Worm (Caenorhabditis elegans) whole organism, L1 larva: ENCODE results near the gene srsx-14.
A peak's percentile ranks its signal among the peaks of the same experiment; 100 is the strongest.

ENCODE experiments used
- C04F5.9 ChIP-seq: sonication (generic microtip); optimal IDR thresholded peaks from 2 replicates; lab custom pipeline; 2016; ENCODE audit warnings: missing genetic modification characterization, missing compliant biosample characterization
- C16A3.4 ChIP-seq: fragments of 150-350 bp; optimal IDR thresholded peaks from 2 replicates; lab custom pipeline; 2014; ENCODE audit warnings: missing biosample characterization, missing genetic modification characterization
- C34B4.2 ChIP-seq: sonication (generic microtip); optimal IDR thresholded peaks from 2 replicates; lab custom pipeline; 2017; ENCODE audit warnings: mild to moderate bottlenecking, missing genetic modification characterization, missing compliant biosample characterization
- Y116A8C.19 ChIP-seq: sonication (generic microtip); optimal IDR thresholded peaks from 2 replicates; lab custom pipeline; 2016; ENCODE audit warnings: missing compliant biosample characterization, missing genetic modification characterization, borderline replicate concordance
- alr-1 ChIP-seq: fragments of 200-800 bp; sonication (Bioruptor generic); optimal IDR thresholded peaks from 2 replicates; lab custom pipeline; 2018; ENCODE audit warnings: borderline replicate concordance, mild to moderate bottlenecking, missing genetic modification characterization, missing compliant biosample characterization
- blmp-1 ChIP-seq: fragments of 150-350 bp; optimal IDR thresholded peaks from 2 replicates; lab custom pipeline; 2014; ENCODE audit warnings: missing biosample characterization, missing genetic modification characterization
- ceh-63 ChIP-seq: fragments of 200-800 bp; sonication (Bioruptor generic); optimal IDR thresholded peaks from 2 replicates; lab custom pipeline; 2018; ENCODE audit warnings: mild to moderate bottlenecking, missing genetic modification characterization, missing compliant biosample characterization
- ceh-90 ChIP-seq: sonication (generic microtip); optimal IDR thresholded peaks from 2 replicates; lab custom pipeline; 2016; ENCODE audit warnings: missing genetic modification characterization, missing compliant biosample characterization
- ces-1 ChIP-seq: fragments of 150-350 bp; optimal IDR thresholded peaks from 2 replicates; lab custom pipeline; 2014; ENCODE audit warnings: missing biosample characterization, missing genetic modification reagents, missing genetic modification characterization
- dpl-1 ChIP-seq, 3 experiments: fragments of 150-350 bp in 2 of 3; sonication (generic microtip) in 1 of 3; optimal IDR thresholded peaks; 2 replicates each; lab custom pipeline; 2014 to 2017; ENCODE audit warnings: missing biosample characterization in 3 of 3, missing genetic modification characterization in 3 of 3, missing genetic modification reagents in 3 of 3
- dsc-1 ChIP-seq: sonication (generic microtip); optimal IDR thresholded peaks from 2 replicates; lab custom pipeline; 2016; ENCODE audit warnings: mild to moderate bottlenecking, missing genetic modification characterization, missing compliant biosample characterization
- efl-1 ChIP-seq, 4 experiments: fragments of 150-350 bp; optimal IDR thresholded peaks in 3 of 4; peaks in 1 of 4; 1 replicate in 1 of 4; 2 replicates in 3 of 4; lab custom pipeline; 2014; ENCODE audit warnings: missing biosample characterization in 2 of 4, missing genetic modification characterization in 2 of 4, missing genetic modification reagents in 2 of 4
- egl-13 ChIP-seq: sonication (generic microtip); optimal IDR thresholded peaks from 2 replicates; lab custom pipeline; 2016; ENCODE audit warnings: missing genotype, missing genetic modification reagents, missing genetic modification characterization, missing compliant biosample characterization
- elt-2 ChIP-seq: sonication (generic microtip); optimal IDR thresholded peaks from 2 replicates; lab custom pipeline; 2016; ENCODE audit warnings: missing genetic modification characterization, mild to moderate bottlenecking, inconsistent platforms, missing compliant biosample characterization, missing genetic modification reagents
- fkh-10 ChIP-seq: sonication (generic microtip); optimal IDR thresholded peaks from 2 replicates; lab custom pipeline; 2017; ENCODE audit warnings: missing biosample characterization, missing genetic modification reagents, missing genetic modification characterization
- fkh-4 ChIP-seq: sonication (generic microtip); optimal IDR thresholded peaks from 2 replicates; lab custom pipeline; 2016; ENCODE audit warnings: missing compliant biosample characterization, missing genetic modification characterization, borderline replicate concordance
- fkh-8 ChIP-seq: sonication (generic microtip); optimal IDR thresholded peaks from 2 replicates; lab custom pipeline; 2016; ENCODE audit warnings: mild to moderate bottlenecking, missing genetic modification characterization, missing compliant biosample characterization
- hlh-4 ChIP-seq: sonication (generic microtip); optimal IDR thresholded peaks from 2 replicates; lab custom pipeline; 2016; ENCODE audit warnings: mild to moderate bottlenecking, missing genetic modification characterization, missing compliant biosample characterization
- hpl-2 ChIP-seq: fragments of 150-350 bp; optimal IDR thresholded peaks from 2 replicates; lab custom pipeline; 2014; ENCODE audit warnings: missing biosample characterization, missing genetic modification reagents, missing genetic modification characterization
- isw-1 ChIP-seq: fragments of 200-800 bp; sonication (Bioruptor generic); IDR thresholded peaks from 2 replicates; pipeline ENCODE4 v1.3.6; 2022; ENCODE audit warnings: missing genetic modification characterization, missing compliant biosample characterization
- jun-1 ChIP-seq: fragments of 150-350 bp; optimal IDR thresholded peaks from 2 replicates; lab custom pipeline; 2014; ENCODE audit warnings: missing biosample characterization, missing genetic modification reagents, missing genetic modification characterization
- lin-14 ChIP-seq: fragments of 200-800 bp; sonication (Bioruptor generic); optimal IDR thresholded peaks from 2 replicates; lab custom pipeline; 2018; ENCODE audit warnings: mild to moderate bottlenecking, missing genetic modification characterization, moderate library complexity, missing compliant biosample characterization
- lin-15B ChIP-seq: fragments of 150-350 bp; sonication (generic microtip); optimal IDR thresholded peaks from 3 replicates; lab custom pipeline; 2014; ENCODE audit warnings: missing biosample characterization, missing genetic modification characterization
- lin-35 ChIP-seq, 2 experiments: fragments of 150-350 bp; optimal IDR thresholded peaks; 2 replicates each; lab custom pipeline; 2014; ENCODE audit warnings: missing biosample characterization in 2 of 2, missing genetic modification characterization in 2 of 2, missing genetic modification reagents in 2 of 2
- mab-9 ChIP-seq: fragments of 200-800 bp; sonication (Bioruptor generic); IDR thresholded peaks from 2 replicates; pipeline ENCODE4 v1.3.6; 2022; ENCODE audit warnings: missing genetic modification reagents, missing genetic modification characterization, missing compliant biosample characterization
- mdl-1 ChIP-seq, 2 experiments: fragments of 150-350 bp; optimal IDR thresholded peaks; 2 replicates each; lab custom pipeline; 2014 to 2017; ENCODE audit warnings: missing biosample characterization in 2 of 2, missing genetic modification characterization in 2 of 2, inconsistent platforms in 1 of 2
- mef-2 ChIP-seq: fragments of 150-350 bp; optimal IDR thresholded peaks from 2 replicates; lab custom pipeline; 2014; ENCODE audit warnings: missing biosample characterization, missing genetic modification characterization
- nhr-12 ChIP-seq: sonication (generic microtip); optimal IDR thresholded peaks from 2 replicates; lab custom pipeline; 2017; ENCODE audit warnings: missing biosample characterization, missing genetic modification characterization
- nhr-20 ChIP-seq: sonication (generic microtip); optimal IDR thresholded peaks from 2 replicates; lab custom pipeline; 2016; ENCODE audit warnings: mild to moderate bottlenecking, missing genetic modification characterization, missing compliant biosample characterization
- nhr-237 ChIP-seq: fragments of 150-350 bp; optimal IDR thresholded peaks from 2 replicates; lab custom pipeline; 2014; ENCODE audit warnings: missing biosample characterization, missing genetic modification characterization
- nhr-28 ChIP-seq: fragments of 150-350 bp; optimal IDR thresholded peaks from 2 replicates; lab custom pipeline; 2014; ENCODE audit warnings: missing biosample characterization, missing genetic modification characterization
- nhr-71 ChIP-seq: sonication (generic microtip); optimal IDR thresholded peaks from 2 replicates; lab custom pipeline; 2016; ENCODE audit warnings: mild to moderate bottlenecking, missing genetic modification characterization, moderate library complexity, missing compliant biosample characterization
- nhr-76 ChIP-seq: sonication (generic microtip); optimal IDR thresholded peaks from 2 replicates; lab custom pipeline; 2017; ENCODE audit warnings: missing biosample characterization, missing genetic modification characterization
- nhr-77 ChIP-seq: fragments of 150-350 bp; optimal IDR thresholded peaks from 2 replicates; lab custom pipeline; 2014; ENCODE audit warnings: missing biosample characterization, missing genetic modification characterization
- nhr-90 ChIP-seq: sonication (generic microtip); optimal IDR thresholded peaks from 2 replicates; lab custom pipeline; 2016; ENCODE audit warnings: mild to moderate bottlenecking, missing genetic modification characterization, missing compliant biosample characterization; ENCODE audit not compliant: poor library complexity
- pag-3 ChIP-seq: sonication (generic microtip); optimal IDR thresholded peaks from 2 replicates; lab custom pipeline; 2017; ENCODE audit warnings: missing genetic modification characterization, mild to moderate bottlenecking, missing compliant biosample characterization, antibody characterized with exemption, borderline replicate concordance; ENCODE audit not compliant: insufficient read depth
- pax-3 ChIP-seq: fragments of 200-800 bp; sonication (Bioruptor generic); optimal IDR thresholded peaks from 2 replicates; lab custom pipeline; 2018; ENCODE audit warnings: mild to moderate bottlenecking, missing genetic modification characterization, moderate library complexity, missing compliant biosample characterization
- rnt-1 ChIP-seq: sonication (generic microtip); optimal IDR thresholded peaks from 2 replicates; lab custom pipeline; 2016; ENCODE audit warnings: mild to moderate bottlenecking, missing genetic modification characterization, moderate library complexity, missing compliant biosample characterization
- sox-4 ChIP-seq: sonication (generic microtip); optimal IDR thresholded peaks from 2 replicates; lab custom pipeline; 2016; ENCODE audit warnings: missing genetic modification characterization, missing compliant biosample characterization
- tbx-2 ChIP-seq: sonication (generic microtip); optimal IDR thresholded peaks from 2 replicates; lab custom pipeline; 2016; ENCODE audit warnings: missing genetic modification characterization, missing compliant biosample characterization
- tlp-1 ChIP-seq: fragments of 150-350 bp; optimal IDR thresholded peaks from 2 replicates; lab custom pipeline; 2014; ENCODE audit warnings: missing biosample characterization, missing genetic modification characterization
- unc-130 ChIP-seq: fragments of 150-350 bp; optimal IDR thresholded peaks from 2 replicates; lab custom pipeline; 2017; ENCODE audit warnings: missing biosample characterization, missing genetic modification characterization, inconsistent platforms
- unc-86 ChIP-seq: sonication (generic microtip); optimal IDR thresholded peaks from 2 replicates; lab custom pipeline; 2016; ENCODE audit warnings: missing genetic modification characterization, missing compliant biosample characterization
- vab-15 ChIP-seq: sonication (generic microtip); optimal IDR thresholded peaks from 2 replicates; lab custom pipeline; 2017; ENCODE audit warnings: missing genotype, mild to moderate bottlenecking, missing genetic modification characterization, missing compliant biosample characterization
- xbp-1 ChIP-seq: sonication (generic microtip); optimal IDR thresholded peaks from 2 replicates; lab custom pipeline; 2016; ENCODE audit warnings: missing genetic modification characterization, missing compliant biosample characterization
- zag-1 ChIP-seq: fragments of 150-350 bp; optimal IDR thresholded peaks from 2 replicates; lab custom pipeline; 2014; ENCODE audit warnings: missing biosample characterization, missing genetic modification characterization
- zip-4 ChIP-seq: fragments of 200-800 bp; sonication (Bioruptor generic); optimal IDR thresholded peaks from 2 replicates; lab custom pipeline; 2018; ENCODE audit warnings: mild to moderate bottlenecking, missing genetic modification characterization, moderate library complexity, missing compliant biosample characterization
- ztf-4 ChIP-seq: fragments of 150-350 bp; optimal IDR thresholded peaks from 2 replicates; lab custom pipeline; 2014; ENCODE audit warnings: missing biosample characterization, missing genetic modification characterization

The srsx-14 gene

DNA sequence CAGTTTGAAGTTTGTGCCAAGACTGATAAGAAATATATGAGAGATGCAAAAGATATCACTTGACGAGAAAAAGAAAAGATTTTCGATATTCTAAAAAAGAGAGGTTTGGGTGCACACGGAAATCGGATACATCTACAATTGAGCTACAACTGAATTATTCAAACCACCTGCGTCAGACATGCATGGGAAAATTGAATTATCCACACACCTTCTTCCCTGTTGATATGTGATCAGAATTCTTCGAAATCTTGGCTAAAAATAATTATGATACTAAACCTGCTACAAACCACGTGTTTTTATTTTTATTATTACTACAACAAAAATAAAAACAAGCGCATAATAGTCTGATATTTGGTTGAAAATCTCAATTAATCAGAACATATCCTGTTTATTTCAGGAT, 31.3 kb upstream of the srsx-14 start (continued):
- TF ChIP-seq nhr-90 (no peak), lin-35 (GFP tag; optimal IDR thresholded peaks at IDR 0.05; lab: Kevin White, UChicago) (no peak), unc-86 (tag; lab: Kevin White, UChicago) (peak; percentile 24), Y116A8C.19 (tag; lab: Kevin White, UChicago) (no peak), C34B4.2 (tag; lab: Kevin White, UChicago) (no peak), mdl-1 (tag; optimal IDR thresholded peaks at IDR 0.05; lab: Kevin White, UChicago) (no peak), mef-2 (tag; lab: Kevin White, UChicago) (no peak), tlp-1 (tag; lab: Kevin White, UChicago) (no peak), elt-2 (tag; lab: Kevin White, UChicago) (peak; percentile 19), zag-1 (tag; lab: Kevin White, UChicago) (no peak), rnt-1 (tag; lab: Kevin White, UChicago) (no peak), nhr-12 (tag; lab: Kevin White, UChicago) (no peak), lin-15B (no peak), zip-4 (GFP tag; lab: Kevin White, UChicago) (no peak), egl-13 (tag; lab: Kevin White, UChicago) (no peak), xbp-1 (no peak), nhr-28 (tag; lab: Kevin White, UChicago) (no peak), dsc-1 (tag; lab: Kevin White, UChicago) (peak; percentile 59)
- TF ChIP-seq, all 84 proteins: peak for 11

DNA sequence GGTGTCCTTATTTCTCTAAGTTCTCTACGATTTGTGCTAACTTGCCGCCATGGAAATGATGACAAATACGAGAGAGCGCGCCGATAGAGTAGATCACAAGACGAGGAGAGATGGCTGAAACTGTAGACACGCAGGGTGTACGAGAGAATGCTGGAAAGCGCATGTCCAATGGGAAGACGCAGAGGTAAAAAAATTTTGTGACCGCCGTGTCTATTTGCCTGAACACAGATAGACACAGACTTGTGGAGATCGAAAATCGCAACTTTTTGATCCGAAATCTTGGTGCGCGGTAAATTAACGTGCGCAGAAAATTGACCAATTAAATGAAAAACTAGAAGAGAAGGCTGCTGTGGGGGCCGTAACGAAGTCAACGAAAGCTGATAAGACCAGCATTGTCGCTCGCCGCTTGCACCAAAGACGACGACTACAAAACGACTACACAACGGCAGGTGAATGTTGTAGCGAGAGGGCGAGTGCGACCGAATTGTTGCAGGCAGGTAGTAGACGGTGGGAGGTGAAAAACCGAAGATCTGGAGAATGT, 30.2 kb upstream of the srsx-14 start:
- TF ChIP-seq nhr-71 (peak; percentile 95), zip-4 (GFP tag; lab: Kevin White, UChicago) (no peak), alr-1 (tag; lab: Kevin White, UChicago) (no peak), C16A3.4 (tag; lab: Kevin White, UChicago) (peak; percentile 60), dpl-1 (GFP tag; optimal IDR thresholded peaks at IDR 0.05; lab: Kevin White, UChicago) (peak; percentile 48 to 68 (median 54)), tlp-1 (tag; lab: Kevin White, UChicago) (no peak), mef-2 (tag; lab: Kevin White, UChicago) (no peak), ces-1 (GFP tag; lab: Kevin White, UChicago) (no peak), nhr-12 (tag; lab: Kevin White, UChicago) (no peak), nhr-76 (tag; lab: Kevin White, UChicago) (no peak), fkh-8 (tag; lab: Kevin White, UChicago) (peak; percentile 83), C04F5.9 (tag; lab: Kevin White, UChicago) (peak; percentile 16), hlh-4 (tag; lab: Kevin White, UChicago) (no peak), sox-4 (no peak), Y116A8C.19 (tag; lab: Kevin White, UChicago) (no peak), fkh-10 (peak; percentile 10), lin-14 (GFP tag; lab: Kevin White, UChicago) (peak; percentile 96), pag-3 (tag; lab: Kevin White, UChicago) (no peak), nhr-20 (tag; lab: Kevin White, UChicago) (peak; percentile 96), ceh-90 (tag; lab: Kevin White, UChicago) (no peak), fkh-4 (tag; lab: Kevin White, UChicago) (no peak), nhr-237 (peak; percentile 45), efl-1 (optimal IDR thresholded peaks at IDR 0.05; lab: Kevin White, UChicago) (peak; percentile 72 to 81), efl-1 (GFP tag; optimal IDR thresholded peaks at IDR 0.05 in 1 of 2; lab: Kevin White, UChicago) (peak; percentile 39 to 93), mab-9 (GFP tag; lab: Robert Waterston, UW) (0 out of 2 replicates have a peak, but pooled peaks have one; percentile 36), vab-15 (tag; lab: Kevin White, UChicago) (no peak), unc-130 (peak; percentile 4), blmp-1 (tag; lab: Kevin White, UChicago) (peak; percentile 83), tbx-2 (tag; lab: Kevin White, UChicago) (peak; percentile 92), elt-2 (tag; lab: Kevin White, UChicago) (no peak), nhr-77 (tag; lab: Kevin White, UChicago) (peak; percentile 92), nhr-28 (tag; lab: Kevin White, UChicago) (peak; percentile 6), jun-1 (tag; lab: Kevin White, UChicago) (peak; percentile 78), ceh-63 (GFP tag; lab: Kevin White, UChicago) (no peak), nhr-90 (peak; percentile 88), ztf-4 (tag; lab: Kevin White, UChicago) (peak; percentile 31), pax-3 (tag; lab: Kevin White, UChicago) (peak; percentile 51), hpl-2 (no peak), isw-1 (peak; percentile 63)
